Worm (Caenorhabditis elegans) whole organism, L4 larva: ENCODE results near the gene T16G1.4.
A peak's percentile ranks its signal among the peaks of the same experiment; 100 is the strongest.

Source experiments
- aly-2 ChIP-seq: sonication (generic microtip); optimal IDR thresholded peaks from 2 replicates; lab custom pipeline; 2018; ENCODE audit warnings: missing biosample characterization, missing genetic modification characterization
- ama-1 ChIP-seq: fragments of 150-350 bp; optimal IDR thresholded peaks from 2 replicates; lab custom pipeline; 2014; ENCODE audit warnings: inconsistent platforms, mixed read lengths
- attf-4 ChIP-seq: sonication (generic microtip); optimal IDR thresholded peaks from 3 replicates; lab custom pipeline; 2017; ENCODE audit warnings: missing biosample characterization, missing genetic modification characterization
- ceh-28 ChIP-seq: fragments of 150-350 bp; optimal IDR thresholded peaks from 2 replicates; lab custom pipeline; 2014; ENCODE audit warnings: missing biosample characterization, missing genetic modification reagents, missing genetic modification characterization
- ceh-62 ChIP-seq: sonication (generic microtip); optimal IDR thresholded peaks from 2 replicates; lab custom pipeline; 2017; ENCODE audit warnings: missing biosample characterization, missing genetic modification characterization
- egl-27 ChIP-seq: sonication (generic microtip); optimal IDR thresholded peaks from 3 replicates; lab custom pipeline; 2017; ENCODE audit warnings: missing biosample characterization, missing genetic modification reagents, missing genetic modification characterization
- madf-9 ChIP-seq: fragments of 200-800 bp; sonication (Bioruptor generic); conservative IDR thresholded peaks from 2 replicates; pipeline ENCODE4 v1.3.6; 2022; ENCODE audit warnings: missing genetic modification reagents, missing genetic modification characterization, missing compliant biosample characterization
- nhr-11 ChIP-seq: fragments of 150-350 bp; optimal IDR thresholded peaks from 2 replicates; lab custom pipeline; 2014; ENCODE audit warnings: missing biosample characterization, missing genetic modification characterization
- nhr-41 ChIP-seq: fragments of 200-800 bp; sonication (Bioruptor generic); IDR thresholded peaks from 2 replicates; pipeline ENCODE4 v1.3.6; 2022; ENCODE audit warnings: missing genetic modification reagents, missing genetic modification characterization, missing compliant biosample characterization
- unc-130 ChIP-seq: sonication (generic microtip); optimal IDR thresholded peaks from 2 replicates; lab custom pipeline; 2016; ENCODE audit warnings: missing genetic modification reagents, missing genetic modification characterization, missing compliant biosample characterization
- unc-62 ChIP-seq, 3 experiments: fragments of 150-350 bp in 1 of 3; sonication (generic microtip); optimal IDR thresholded peaks in 2 of 3; peaks in 1 of 3; 1 replicate in 1 of 3; 2 replicates in 2 of 3; lab custom pipeline; 2014 to 2017; ENCODE audit warnings: missing biosample characterization in 3 of 3, missing genetic modification characterization in 3 of 3, missing genetic modification reagents in 3 of 3, missing genotype in 1 of 3

- no peak for TF ChIP-seq attf-4 (tag; lab: Kevin White, UChicago)
- TF ChIP-seq unc-62 (GFP tag; optimal IDR thresholded peaks at IDR 0.05 in 1 of 2; lab: Kevin White, UChicago): peak in 1 of 2 experiments; percentile 76
- no peak for TF ChIP-seq unc-62 (tag; optimal IDR thresholded peaks at IDR 0.05; lab: Kevin White, UChicago)
- no peak for TF ChIP-seq unc-130 (GFP tag; lab: Kevin White, UChicago)
- no peak for TF ChIP-seq nhr-11 (tag; lab: Kevin White, UChicago)
- TF ChIP-seq ceh-62: no peak
- no peak for TF ChIP-seq ama-1 (lab: Kevin White, UChicago)
- TF ChIP-seq aly-2 (tag; lab: Kevin White, UChicago): no peak
- no peak for TF ChIP-seq egl-27 (tag; lab: Kevin White, UChicago)
- TF ChIP-seq nhr-41: no peak
- TF ChIP-seq ceh-28 (tag; lab: Kevin White, UChicago): no peak
- no peak for TF ChIP-seq madf-9 (GFP tag; lab: Robert Waterston, UW)
Measured at ce11 chrV:12898583-12899232, 42.9 kb downstream of the T16G1.4 start.
